Worm (Caenorhabditis elegans): Measurements from ENCODE around the gene srh-245.

DNA sequence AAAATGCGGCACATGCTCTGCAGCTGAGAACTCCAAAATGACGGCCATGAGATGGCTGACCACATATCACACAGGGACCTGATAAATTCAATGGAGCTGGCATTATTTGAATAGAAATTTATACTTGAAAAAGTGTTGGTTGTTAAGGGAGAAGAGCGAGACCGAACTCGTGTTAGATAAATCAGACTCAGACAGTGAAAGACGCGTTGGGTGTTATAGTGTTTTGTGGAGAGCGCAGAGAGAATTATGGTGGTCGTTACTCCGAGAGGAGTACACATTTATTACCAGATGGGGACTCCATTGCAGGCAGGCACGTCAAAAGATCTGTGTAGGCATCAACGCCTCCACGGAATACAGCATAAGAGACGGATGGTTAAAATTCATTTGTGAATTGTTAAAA is 13.0 kb downstream of the srh-245 start, which contains the start of gene nhr-190:
- no peak for TF ChIP-seq nhr-28 (tag; optimal IDR thresholded peaks at IDR 0.05)
- TF ChIP-seq ama-1 (optimal IDR thresholded peaks at IDR 0.05) = no peak
- TF ChIP-seq ztf-11 (tag; optimal IDR thresholded peaks at IDR 0.05) = no peak
- no peak for TF ChIP-seq egl-27 (tag; optimal IDR thresholded peaks at IDR 0.05)
- no peak for TF ChIP-seq tbx-2 (tag; optimal IDR thresholded peaks at IDR 0.05)
- no peak for TF ChIP-seq pqm-1 (tag; optimal IDR thresholded peaks at IDR 0.05)

All from whole organism, L3 larva.